Worm (Caenorhabditis elegans): ENCODE results near the gene Y46G5A.36.

ce11 chrII:12866079-12866478 is 42.6 kb downstream of the Y46G5A.36 start:
- no peak for TF ChIP-seq ama-1 (optimal IDR thresholded peaks at IDR 0.05)
- TF ChIP-seq flt-1 (GFP tag; IDR thresholded peaks at IDR 0.05), result no peak

All from whole organism, early embryonic.